Worm (Caenorhabditis elegans): ENCODE data around the gene C17A2.2.

C17A2.2 gene

DNA sequence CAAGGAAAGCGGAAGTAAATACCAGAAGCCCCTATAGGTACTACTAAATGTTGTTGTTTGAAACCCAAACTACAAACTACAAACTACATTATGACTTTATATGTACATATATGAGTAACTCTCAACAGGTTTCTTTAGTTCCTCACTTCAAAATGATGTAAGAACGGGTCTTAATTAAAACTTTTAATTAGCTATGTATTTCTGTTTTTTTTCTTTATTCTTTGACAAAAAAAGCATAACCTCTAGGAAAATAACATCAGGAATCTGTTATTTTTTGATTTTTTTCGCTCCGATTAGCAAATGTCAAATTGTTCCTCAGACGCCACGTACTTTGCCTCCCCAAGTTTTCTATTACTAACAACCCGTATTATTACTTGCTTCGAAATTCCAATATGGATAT is 32.2 kb downstream of the C17A2.2 start, which contains the start of gene srh-250:
Gene srh-250, plus strand, starts transcription at position 301 of the 400 bp plus-strand sequence.
- TF ChIP-seq dmd-6 (GFP tag; IDR thresholded peaks at IDR 0.05) (no peak), ZK337.2 (GFP tag; IDR thresholded peaks at IDR 0.05) (no peak), ceh-32 (tag; optimal IDR thresholded peaks at IDR 0.05; ENCODE audit: poor library complexity) (no peak), madf-5 (GFP tag; IDR thresholded peaks at IDR 0.05) (no peak), ces-1 (GFP tag; optimal IDR thresholded peaks at IDR 0.05) (no peak), Y48G9A.11 (GFP tag; IDR thresholded peaks at IDR 0.05) (no peak), ama-1 (optimal IDR thresholded peaks at IDR 0.05) (no peak), rbr-2 (tag; optimal IDR thresholded peaks at IDR 0.05) (no peak), tra-1 (GFP tag; IDR thresholded peaks at IDR 0.05) (no peak), nhr-10 (tag; optimal IDR thresholded peaks at IDR 0.05) (no peak), R02D3.7 (tag; optimal IDR thresholded peaks at IDR 0.05) (no peak), fos-1 (tag; optimal IDR thresholded peaks at IDR 0.05) (no peak), tag-97 (GFP tag; IDR thresholded peaks at IDR 0.05) (no peak)

DNA sequence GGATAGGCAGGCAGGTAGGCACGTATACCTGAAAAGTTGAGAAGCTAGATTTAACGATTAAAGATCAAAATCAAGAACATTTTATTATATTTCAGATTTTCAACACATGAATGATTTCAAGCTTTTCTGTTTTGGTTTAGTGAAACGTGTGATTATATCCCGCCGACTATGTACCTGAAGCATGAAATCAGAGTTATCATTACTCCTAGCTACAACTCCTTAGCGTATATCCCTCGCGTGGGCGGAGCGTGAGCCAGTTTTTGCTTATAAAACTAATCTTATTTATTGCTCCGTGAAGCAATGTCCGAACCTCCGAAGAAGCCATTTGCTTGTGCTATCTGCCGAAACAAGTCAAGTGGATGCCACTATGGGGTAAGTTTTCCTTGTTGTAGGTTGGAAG is 33.8 kb downstream of the C17A2.2 start, which contains the start of gene nhr-166:
Gene nhr-166, plus strand, starts transcription at position 301 of the 400 bp plus-strand sequence.
- no peak for TF ChIP-seq vab-7 (GFP tag; IDR thresholded peaks at IDR 0.05)
- no peak for TF ChIP-seq daf-19 (GFP tag; conservative IDR thresholded peaks at IDR 0.05)
- no peak for TF ChIP-seq fos-1 (tag; optimal IDR thresholded peaks at IDR 0.05)
- no peak for TF ChIP-seq ceh-82 (tag; optimal IDR thresholded peaks at IDR 0.05)
- no peak for TF ChIP-seq ces-1 (GFP tag; optimal IDR thresholded peaks at IDR 0.05)
- TF ChIP-seq ZK546.5 (tag; optimal IDR thresholded peaks at IDR 0.05): no peak
- no peak for TF ChIP-seq tra-1 (GFP tag; IDR thresholded peaks at IDR 0.05)
- no peak for TF ChIP-seq snpc-1.2 (GFP tag; IDR thresholded peaks at IDR 0.05)
- no peak for TF ChIP-seq madf-9 (GFP tag; conservative IDR thresholded peaks at IDR 0.05)

DNA sequence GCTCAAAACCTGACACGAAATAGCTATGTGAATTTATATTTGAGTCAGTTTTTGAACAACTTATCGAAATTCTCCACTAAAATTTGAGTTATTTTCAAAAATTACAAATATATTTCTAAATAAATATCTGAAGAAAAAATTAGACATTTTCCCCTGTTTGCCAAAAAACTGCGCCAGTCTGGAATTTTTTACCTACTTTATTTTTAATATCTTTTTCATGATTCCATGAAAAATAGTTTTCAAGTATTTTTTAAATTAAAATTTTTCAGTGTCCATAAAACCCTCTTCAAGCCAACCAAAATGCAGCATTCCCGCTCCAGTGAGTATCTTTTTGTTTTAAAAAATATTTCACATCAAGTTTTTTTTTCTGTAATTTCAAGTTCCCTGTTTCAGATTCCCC is 45.0 kb downstream of the C17A2.2 start, which contains the start of gene F53C3.8:
Gene F53C3.8, plus strand, starts transcription at position 301 of the 400 bp plus-strand sequence.
- TF ChIP-seq nhr-11 (tag; optimal IDR thresholded peaks at IDR 0.05) (no peak), nhr-42 (GFP tag; IDR thresholded peaks at IDR 0.05) (no peak), dmd-9 (GFP tag; IDR thresholded peaks at IDR 0.05) (no peak), unc-130 (GFP tag; optimal IDR thresholded peaks at IDR 0.05) (no peak), mdt-29 (GFP tag; IDR thresholded peaks at IDR 0.05) (no peak), cey-2 (tag; optimal IDR thresholded peaks at IDR 0.05; ENCODE audit: borderline replicate concordance, insufficient read depth) (no peak), dmd-8 (GFP tag; IDR thresholded peaks at IDR 0.05) (no peak), pqm-1 (tag; optimal IDR thresholded peaks at IDR 0.05) (no peak), zip-11 (GFP tag; IDR thresholded peaks at IDR 0.05) (no peak), R02D3.7 (tag; optimal IDR thresholded peaks at IDR 0.05) (no peak), ceh-32 (tag; optimal IDR thresholded peaks at IDR 0.05; ENCODE audit: poor library complexity) (no peak), mes-2 (tag; optimal IDR thresholded peaks at IDR 0.05; ENCODE audit: poor library complexity, severe bottlenecking) (no peak), php-3 (GFP tag; IDR thresholded peaks at IDR 0.05) (no peak), zag-1 (tag; optimal IDR thresholded peaks at IDR 0.05) (no peak), spr-1 (tag; optimal IDR thresholded peaks at IDR 0.05) (no peak), fkh-10 (GFP tag; optimal IDR thresholded peaks at IDR 0.05) (no peak), tag-97 (GFP tag; IDR thresholded peaks at IDR 0.05) (no peak), rbr-2 (tag; optimal IDR thresholded peaks at IDR 0.05) (no peak)

DNA sequence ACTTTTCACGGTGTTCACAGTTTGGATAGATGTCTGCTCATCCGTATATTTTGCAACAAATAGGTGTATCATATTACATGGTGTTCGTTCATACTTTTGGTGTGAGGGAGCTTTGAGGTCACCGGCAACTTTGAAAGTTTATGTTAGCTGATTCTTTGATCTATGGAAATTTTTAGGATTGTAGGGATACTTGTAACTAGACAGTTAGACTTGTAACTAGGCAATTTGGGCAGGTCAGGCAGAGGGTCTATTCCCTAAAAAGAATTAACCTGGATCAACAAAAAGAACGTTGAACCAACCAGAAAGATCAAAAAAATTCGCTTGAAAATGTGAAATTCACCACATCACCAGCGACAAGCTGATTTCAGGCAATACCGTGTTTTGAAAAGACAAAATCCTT is 47.8 kb downstream of the C17A2.2 start:
- TF ChIP-seq tra-1 (GFP tag; IDR thresholded peaks at IDR 0.05) (no peak), Y48G9A.11 (GFP tag; IDR thresholded peaks at IDR 0.05) (no peak), ctbp-1 (GFP tag; IDR thresholded peaks at IDR 0.05) (no peak), madf-9 (GFP tag; conservative IDR thresholded peaks at IDR 0.05) (no peak), snpc-4 (tag; optimal IDR thresholded peaks at IDR 0.05) (no peak), aha-1 (tag) (peak; percentile 93), rbr-2 (tag; optimal IDR thresholded peaks at IDR 0.05) (no peak)
